Fruit fly (Drosophila melanogaster) whole organism: ENCODE measurements around the gene CG45067.

Source experiments
- CG8478 ChIP-seq: fragments of >200 bp; optimal IDR thresholded peaks from 2 replicates; lab custom pipeline; 2018; ENCODE audit warnings: inconsistent platforms
- Dll ChIP-seq: fragments of >200 bp; optimal IDR thresholded peaks from 2 replicates; lab custom pipeline; 2017
- EcR ChIP-seq, 2 experiments: fragments of >200 bp; optimal IDR thresholded peaks; 2 replicates each; lab custom pipeline; 2017; ENCODE audit warnings: missing biosample characterization in 2 of 2, missing genetic modification characterization in 2 of 2, missing genetic modification reagents in 2 of 2
- pan ChIP-seq: fragments of >200 bp; optimal IDR thresholded peaks from 2 replicates; lab custom pipeline; 2017
- psq ChIP-seq: fragments of >200 bp; optimal IDR thresholded peaks from 2 replicates; lab custom pipeline; 2017
- usp ChIP-seq: fragments of >200 bp; optimal IDR thresholded peaks from 2 replicates; lab custom pipeline; 2017; ENCODE audit warnings: missing biosample characterization, missing genetic modification characterization, mixed read lengths

The CG45067 gene

dm6 chr3L:3114367-3114766 is at the start of gene CG45067:
Gene CG45067, minus strand, starts transcription at chr3L:3114467.
- TF ChIP-seq usp (GFP tag; lab: Kevin White, UChicago) (no peak), psq (no peak), Dll (lab: Kevin White, UChicago) (no peak), pan (no peak), CG8478 (lab: Kevin White, UChicago) (no peak), EcR (GFP tag; optimal IDR thresholded peaks at IDR 0.05; lab: Kevin White, UChicago) (no peak)

dm6 chr3L:3162584-3162983 is 48.3 kb upstream of the CG45067 start:
- TF ChIP-seq Dll (lab: Kevin White, UChicago): no peak
- no peak for TF ChIP-seq usp (GFP tag; lab: Kevin White, UChicago)
- TF ChIP-seq psq: no peak
- TF ChIP-seq pan: no peak
- no peak for TF ChIP-seq EcR (GFP tag; optimal IDR thresholded peaks at IDR 0.05; lab: Kevin White, UChicago)
- TF ChIP-seq CG8478 (lab: Kevin White, UChicago): no peak

dm6 chr3L:3161968-3162367 is 47.7 kb upstream of the CG45067 start, which contains the start of gene rasp:
Gene rasp, plus strand, starts transcription at chr3L:3162180.
- no peak for TF ChIP-seq psq
- no peak for TF ChIP-seq usp (GFP tag; lab: Kevin White, UChicago)
- no peak for TF ChIP-seq pan
- TF ChIP-seq Dll (lab: Kevin White, UChicago): no peak
- no peak for TF ChIP-seq CG8478 (lab: Kevin White, UChicago)
- no peak for TF ChIP-seq EcR (GFP tag; optimal IDR thresholded peaks at IDR 0.05; lab: Kevin White, UChicago)

DNA sequence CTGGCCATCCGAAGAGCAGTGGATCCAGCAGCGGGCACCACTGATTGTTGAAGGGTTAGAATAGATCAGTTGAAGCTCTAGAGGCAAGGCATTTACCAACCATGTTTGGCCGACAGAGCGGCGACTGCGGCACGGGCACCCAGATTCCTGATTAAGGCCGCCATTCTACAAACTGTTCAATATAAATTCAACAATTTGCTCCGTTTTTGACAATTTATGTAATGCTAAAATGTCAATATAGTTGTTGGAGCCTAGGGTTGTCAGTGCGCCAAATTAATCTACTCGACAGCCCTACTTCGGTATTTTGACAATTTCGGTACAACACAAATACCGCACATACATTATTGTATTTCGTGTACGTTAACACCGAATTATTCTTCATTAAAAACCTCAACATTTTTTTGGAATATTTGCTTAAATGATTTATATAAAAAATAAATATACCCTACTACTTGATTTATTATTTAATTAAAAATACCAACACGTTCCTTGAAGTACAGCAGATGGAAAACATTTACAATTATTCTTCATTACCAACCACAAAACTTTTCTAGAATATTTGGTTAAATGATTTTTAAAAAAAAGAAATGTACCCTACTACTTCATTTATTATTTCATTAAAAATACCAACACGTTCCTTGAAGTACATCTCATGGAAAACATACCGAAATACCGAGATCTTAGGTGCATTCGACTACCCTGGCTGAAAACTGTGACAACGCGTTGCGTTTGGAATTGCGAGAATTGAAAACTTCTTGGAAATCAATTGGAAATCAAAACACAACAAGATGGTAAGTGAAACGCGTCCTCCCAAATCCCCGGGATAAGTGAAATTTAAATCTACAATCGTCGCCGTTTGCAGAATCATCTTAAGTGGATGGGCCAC is 45.3 kb upstream of the CG45067 start, which contains the start of the genes ND-30 and CG15812:
ND-30 (minus strand) TSS at position 270 of the 886 bp plus-strand sequence.
CG15812 (plus strand) TSS at position 683 of the 886 bp plus-strand sequence.
- TF ChIP-seq usp (GFP tag; lab: Kevin White, UChicago) (no peak), CG8478 (lab: Kevin White, UChicago) (no peak), psq (no peak), Dll (lab: Kevin White, UChicago) (no peak), pan (no peak), EcR (GFP tag; optimal IDR thresholded peaks at IDR 0.05; lab: Kevin White, UChicago) (no peak)

dm6 chr3L:3157651-3158050 is 43.4 kb upstream of the CG45067 start:
- no peak for TF ChIP-seq CG8478 (lab: Kevin White, UChicago)
- TF ChIP-seq usp (GFP tag; lab: Kevin White, UChicago): no peak
- no peak for TF ChIP-seq EcR (GFP tag; optimal IDR thresholded peaks at IDR 0.05; lab: Kevin White, UChicago)
- TF ChIP-seq pan: no peak
- no peak for TF ChIP-seq psq
- TF ChIP-seq Dll (lab: Kevin White, UChicago): no peak

DNA sequence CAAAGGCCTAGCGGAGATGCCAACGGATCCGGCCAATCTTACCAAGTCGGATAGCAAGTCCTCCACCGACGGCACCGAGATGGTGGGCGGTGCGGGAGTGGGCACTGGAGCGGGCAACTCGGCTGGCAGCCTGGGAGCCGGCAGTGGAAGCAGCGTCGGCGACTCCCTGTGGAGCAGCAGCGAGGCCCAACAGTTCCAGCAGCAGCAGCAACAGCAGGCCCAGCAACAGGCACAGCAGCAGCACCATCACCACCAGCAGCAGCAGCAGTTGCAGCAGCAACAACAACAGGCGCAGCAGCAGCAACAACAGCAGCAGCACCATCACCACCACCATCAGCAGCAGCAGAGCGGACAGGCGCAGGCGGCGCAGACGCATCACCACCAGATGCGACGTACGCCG is 36.1 kb upstream of the CG45067 start:
- TF ChIP-seq usp (GFP tag; lab: Kevin White, UChicago): no peak
- TF ChIP-seq CG8478 (lab: Kevin White, UChicago): no peak
- no peak for TF ChIP-seq Dll (lab: Kevin White, UChicago)
- no peak for TF ChIP-seq EcR (GFP tag; optimal IDR thresholded peaks at IDR 0.05; lab: Kevin White, UChicago)
- TF ChIP-seq pan: no peak
- TF ChIP-seq psq: no peak

DNA sequence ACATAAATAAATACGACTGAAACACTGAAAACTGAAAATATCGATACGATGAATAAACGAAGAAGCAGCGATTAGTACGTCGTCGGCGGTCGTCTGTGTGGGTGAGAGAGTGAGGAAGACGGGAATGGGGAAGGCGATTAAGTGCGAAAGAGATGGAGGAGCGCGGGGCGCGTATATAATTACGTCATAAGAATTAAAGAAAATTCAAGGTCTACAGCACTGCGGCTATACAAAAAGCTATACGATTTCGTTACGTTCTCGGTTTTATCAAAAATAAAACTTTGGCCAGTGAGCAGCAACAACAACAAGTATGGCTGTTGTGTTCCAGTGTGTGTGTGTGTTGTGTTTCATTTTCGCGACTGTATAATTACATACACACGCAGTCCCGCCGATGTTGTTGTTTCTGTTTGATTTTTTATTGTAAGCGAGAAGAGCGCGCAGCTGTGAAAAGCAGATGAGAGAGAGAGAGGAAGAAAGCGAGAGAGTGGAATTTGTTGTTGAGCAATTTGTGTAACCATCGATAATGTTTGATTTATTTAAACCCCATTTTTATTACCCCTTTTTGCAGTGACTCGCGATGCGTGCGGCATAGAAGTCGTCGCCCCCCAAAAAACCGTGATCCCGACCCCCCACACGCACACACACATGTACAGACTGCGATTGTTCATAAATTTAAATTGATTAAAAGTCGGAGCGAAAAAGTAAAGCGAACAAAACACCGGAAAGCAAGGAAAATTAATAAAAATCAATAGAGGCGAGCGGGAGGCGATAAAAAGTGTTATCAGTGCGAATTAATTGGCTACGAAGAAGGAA is 35.0 kb upstream of the CG45067 start:
- TF ChIP-seq Dll (lab: Kevin White, UChicago): peak; percentile 18
- no peak for TF ChIP-seq usp (GFP tag; lab: Kevin White, UChicago)

DNA sequence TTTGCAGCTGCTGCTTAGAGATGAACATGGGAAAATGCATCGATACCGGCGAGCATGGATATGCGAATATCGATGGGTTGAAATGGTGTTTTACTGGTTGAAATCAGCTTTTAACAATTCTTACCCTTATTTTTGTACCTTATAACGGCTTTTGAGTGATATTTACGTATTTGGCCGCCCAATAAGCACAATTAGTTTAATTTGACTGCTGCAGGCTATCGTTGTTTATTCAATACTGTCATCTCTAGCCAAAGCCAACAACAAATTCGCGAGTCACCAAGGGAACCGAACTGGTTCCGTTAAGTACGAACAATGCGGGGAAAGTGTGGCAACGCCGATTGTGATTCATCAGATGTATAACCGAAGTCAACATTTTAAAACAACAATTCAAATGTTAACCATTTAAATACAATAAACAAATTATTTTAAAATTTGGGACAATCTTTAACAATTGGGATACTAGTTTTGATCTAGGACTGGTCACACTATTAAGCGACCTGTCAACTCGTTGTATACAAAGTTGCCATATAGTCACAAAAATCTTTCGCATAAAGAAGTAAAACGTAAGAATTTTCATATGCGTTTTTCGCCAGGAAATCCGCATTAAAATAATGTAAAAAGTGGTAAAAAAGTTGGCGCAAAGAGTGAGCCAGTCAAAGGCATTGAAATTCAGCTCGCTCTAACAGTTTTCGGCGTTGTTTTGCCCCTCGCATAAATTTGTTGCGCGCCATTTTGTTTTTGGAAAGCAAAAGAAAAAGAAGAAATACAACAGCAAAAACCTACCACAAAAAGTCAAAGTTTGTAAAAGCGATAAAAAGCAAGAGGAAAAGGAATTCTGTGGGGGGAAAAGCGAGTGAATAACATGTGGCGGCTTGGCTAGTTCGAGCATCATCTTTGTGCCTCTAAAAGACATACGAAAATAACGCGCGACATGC is 34.1 kb upstream of the CG45067 start, which contains the start of the genes Usp5 and BtbVII:
Usp5 (minus strand) TSS at position 234 of the 935 bp plus-strand sequence.
BtbVII (plus strand) TSS at position 522 of the 935 bp plus-strand sequence.
- TF ChIP-seq usp (GFP tag; lab: Kevin White, UChicago) (no peak), EcR (GFP tag; optimal IDR thresholded peaks at IDR 0.05; lab: Kevin White, UChicago) (no peak), Dll (lab: Kevin White, UChicago) (no peak), psq (no peak), CG8478 (lab: Kevin White, UChicago) (no peak), pan (no peak)

- TF ChIP-seq psq (no peak), CG8478 (lab: Kevin White, UChicago) (no peak)
Measured at dm6 chr3L:3143383-3143962, 29.2 kb upstream of the CG45067 start, which contains the start of the genes CG11537 and Alg2. Gene CG11537, minus strand, starts transcription at chr3L:3143457. Gene Alg2, plus strand, starts transcription at chr3L:3143808.

- TF ChIP-seq CG8478 (lab: Kevin White, UChicago) (no peak), Dll (lab: Kevin White, UChicago) (no peak), EcR (GFP tag; optimal IDR thresholded peaks at IDR 0.05; lab: Kevin White, UChicago) (no peak), pan (no peak), psq (no peak)
Measured at dm6 chr3L:3142516-3143382, 28.5 kb upstream of the CG45067 start.
